Worm (Caenorhabditis elegans) whole organism, L3 larva: ENCODE data around the gene camt-1.

Experiments
- R02D3.7 ChIP-seq: fragments of 150-350 bp; optimal IDR thresholded peaks from 2 replicates; lab custom pipeline; 2014; ENCODE audit warnings: missing biosample characterization, missing genetic modification characterization
- ZK546.5 ChIP-seq: sonication (generic microtip); optimal IDR thresholded peaks from 2 replicates; lab custom pipeline; 2017; ENCODE audit warnings: missing biosample characterization, missing genetic modification characterization
- ama-1 ChIP-seq: fragments of 150-350 bp; optimal IDR thresholded peaks from 2 replicates; lab custom pipeline; 2018
- ceh-9 ChIP-seq: sonication (generic microtip); optimal IDR thresholded peaks from 2 replicates; lab custom pipeline; 2018; ENCODE audit warnings: missing biosample characterization, missing genetic modification characterization
- egl-27 ChIP-seq: sonication (generic microtip); optimal IDR thresholded peaks from 4 replicates; lab custom pipeline; 2017; ENCODE audit warnings: missing biosample characterization, missing genetic modification reagents, missing genetic modification characterization
- eor-1 ChIP-seq, 2 experiments: fragments of 150-350 bp; optimal IDR thresholded peaks; 2 replicates each; lab custom pipeline; 2014 to 2018; ENCODE audit warnings: missing biosample characterization in 2 of 2, missing genetic modification characterization in 2 of 2
- fkh-10 ChIP-seq: sonication (generic microtip); optimal IDR thresholded peaks from 2 replicates; lab custom pipeline; 2017; ENCODE audit warnings: missing biosample characterization, missing genetic modification reagents, missing genetic modification characterization
- fos-1 ChIP-seq: fragments of 150-350 bp; optimal IDR thresholded peaks from 2 replicates; lab custom pipeline; 2014; ENCODE audit warnings: missing biosample characterization, missing genetic modification characterization
- nhr-25 ChIP-seq: sonication (generic microtip); optimal IDR thresholded peaks from 2 replicates; lab custom pipeline; 2017; ENCODE audit warnings: missing biosample characterization, missing genetic modification characterization
- nhr-67 ChIP-seq: fragments of 150-350 bp; optimal IDR thresholded peaks from 2 replicates; lab custom pipeline; 2014; ENCODE audit warnings: missing biosample characterization, missing genetic modification characterization
- nhr-76 ChIP-seq: fragments of 150-350 bp; sonication (generic microtip); optimal IDR thresholded peaks from 5 replicates; lab custom pipeline; 2014; ENCODE audit warnings: missing biosample characterization, missing genetic modification characterization
- skn-1 ChIP-seq: fragments of 150-350 bp; optimal IDR thresholded peaks from 2 replicates; lab custom pipeline; 2014; ENCODE audit warnings: missing biosample characterization, missing genetic modification characterization
- unc-39 ChIP-seq: sonication (generic microtip); optimal IDR thresholded peaks from 4 replicates; lab custom pipeline; 2017; ENCODE audit warnings: missing biosample characterization, missing genetic modification characterization

DNA sequence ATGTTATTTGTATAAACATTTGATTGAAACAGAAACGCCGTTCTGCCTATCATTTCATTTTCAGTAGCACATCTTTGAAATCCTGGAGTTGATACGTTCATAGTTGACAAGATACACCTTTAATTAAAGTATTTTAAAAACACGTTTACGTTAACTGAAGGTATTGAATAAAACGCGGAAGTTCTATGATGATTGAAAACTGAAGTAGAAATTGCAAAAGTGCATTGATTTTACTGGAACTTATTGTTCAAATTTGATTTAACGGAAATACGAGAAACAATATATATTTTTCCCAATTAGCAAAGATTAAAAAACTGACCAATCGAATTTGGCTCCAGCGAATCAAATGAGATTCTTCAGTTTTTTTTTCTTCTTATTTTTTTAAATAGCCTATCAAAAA lies 38.6 kb upstream of the camt-1 start, which contains the start of gene sra-34:
- no peak for TF ChIP-seq ZK546.5 (tag; lab: Kevin White, UChicago)
- no peak for TF ChIP-seq nhr-25 (tag; lab: Kevin White, UChicago)
- no peak for TF ChIP-seq egl-27 (tag; lab: Kevin White, UChicago)
- no peak for TF ChIP-seq R02D3.7
- no peak for TF ChIP-seq unc-39 (tag; lab: Kevin White, UChicago)
- no peak for TF ChIP-seq fkh-10 (GFP tag; lab: Kevin White, UChicago)
- TF ChIP-seq ama-1, result no peak
- no peak for TF ChIP-seq fos-1 (tag; lab: Kevin White, UChicago)
- TF ChIP-seq skn-1, result no peak
- TF ChIP-seq nhr-67, result no peak
- no peak for TF ChIP-seq eor-1 (tag; optimal IDR thresholded peaks at IDR 0.05; lab: Kevin White, UChicago)
- no peak for TF ChIP-seq nhr-76 (tag; lab: Kevin White, UChicago)
- no peak for TF ChIP-seq ceh-9 (tag; lab: Kevin White, UChicago)
